Worm (Caenorhabditis elegans) whole organism, L4 larva: Measurements from ENCODE around the gene scav-2.
A peak's percentile ranks its signal among the peaks of the same experiment; 100 is the strongest.

ENCODE experiments used
- F10B5.3 ChIP-seq: sonication (generic microtip); optimal IDR thresholded peaks from 2 replicates; lab custom pipeline; 2016; ENCODE audit warnings: mild to moderate bottlenecking, missing genetic modification characterization, missing compliant biosample characterization
- F26F4.8 ChIP-seq: fragments of 200-800 bp; sonication (Bioruptor generic); conservative IDR thresholded peaks from 2 replicates; pipeline ENCODE4 v1.3.6; 2022; ENCODE audit warnings: missing genetic modification characterization, missing compliant biosample characterization
- F37D6.2 ChIP-seq: sonication (generic microtip); optimal IDR thresholded peaks from 2 replicates; lab custom pipeline; 2016; ENCODE audit warnings: mild to moderate bottlenecking, missing genetic modification characterization, missing compliant biosample characterization
- F49E8.2 ChIP-seq: sonication (generic microtip); optimal IDR thresholded peaks from 2 replicates; lab custom pipeline; 2016; ENCODE audit warnings: missing compliant biosample characterization, mild to moderate bottlenecking, missing genetic modification characterization, borderline replicate concordance
- T26A8.4 ChIP-seq: fragments of 200-800 bp; sonication (Bioruptor generic); IDR thresholded peaks from 2 replicates; pipeline ENCODE4 v1.3.6; 2022; ENCODE audit warnings: missing genetic modification characterization, missing compliant biosample characterization
- Y105C5A.15 ChIP-seq: fragments of 200-800 bp; sonication (Bioruptor generic); IDR thresholded peaks from 2 replicates; pipeline ENCODE4 v1.3.6; 2022; ENCODE audit warnings: missing genetic modification characterization, missing compliant biosample characterization
- Y5F2A.4 ChIP-seq: fragments of 200-800 bp; sonication (Bioruptor generic); optimal IDR thresholded peaks from 2 replicates; lab custom pipeline; 2018; ENCODE audit warnings: mild to moderate bottlenecking, missing genetic modification characterization, missing compliant biosample characterization
- ZK337.2 ChIP-seq: fragments of 200-800 bp; sonication (Bioruptor generic); IDR thresholded peaks from 2 replicates; pipeline ENCODE4 v1.3.6; 2022; ENCODE audit warnings: missing genetic modification reagents, missing genetic modification characterization, missing compliant biosample characterization
- ZK546.5 ChIP-seq, 2 experiments: sonication (generic microtip); optimal IDR thresholded peaks; 2 replicates each; lab custom pipeline; 2017; ENCODE audit warnings: missing biosample characterization in 2 of 2, missing genetic modification characterization in 2 of 2
- aha-1 ChIP-seq: fragments of 150-350 bp; peaks from one replicate; lab custom pipeline; 2014; ENCODE audit warnings: missing biosample characterization, missing genetic modification characterization
- arid-1 ChIP-seq: fragments of 200-800 bp; sonication (Bioruptor generic); conservative IDR thresholded peaks from 2 replicates; pipeline ENCODE4 v1.3.6; 2022; ENCODE audit warnings: missing genetic modification reagents, missing genetic modification characterization, missing compliant biosample characterization
- attf-4 ChIP-seq: sonication (generic microtip); optimal IDR thresholded peaks from 3 replicates; lab custom pipeline; 2017; ENCODE audit warnings: missing biosample characterization, missing genetic modification characterization
- ceh-28 ChIP-seq: fragments of 150-350 bp; optimal IDR thresholded peaks from 2 replicates; lab custom pipeline; 2014; ENCODE audit warnings: missing biosample characterization, missing genetic modification reagents, missing genetic modification characterization
- ceh-44 ChIP-seq: fragments of 200-800 bp; sonication (Bioruptor generic); IDR thresholded peaks from 2 replicates; pipeline ENCODE4 v1.3.6; 2022; ENCODE audit warnings: missing genetic modification reagents, missing genetic modification characterization, missing compliant biosample characterization
- ceh-82 ChIP-seq: sonication (generic microtip); optimal IDR thresholded peaks from 2 replicates; lab custom pipeline; 2017; ENCODE audit warnings: missing biosample characterization, missing genetic modification characterization
- cey-2 ChIP-seq: sonication (generic microtip); optimal IDR thresholded peaks from 3 replicates; lab custom pipeline; 2017; ENCODE audit warnings: missing genetic modification characterization, mild to moderate bottlenecking, missing compliant biosample characterization, antibody characterized with exemption, borderline replicate concordance; ENCODE audit not compliant: insufficient read depth
- daf-19 ChIP-seq: fragments of 200-800 bp; sonication (Bioruptor generic); conservative IDR thresholded peaks from 2 replicates; pipeline ENCODE4 v1.3.6; 2022; ENCODE audit warnings: missing genetic modification characterization, missing compliant biosample characterization
- daf-8 ChIP-seq: fragments of 200-800 bp; sonication (Bioruptor generic); IDR thresholded peaks from 2 replicates; pipeline ENCODE4 v1.3.6; 2022; ENCODE audit warnings: missing genetic modification characterization, missing compliant biosample characterization
- dmd-6 ChIP-seq: fragments of 200-800 bp; sonication (Bioruptor generic); IDR thresholded peaks from 2 replicates; pipeline ENCODE4 v1.3.6; 2022; ENCODE audit warnings: missing genetic modification reagents, missing genetic modification characterization, missing compliant biosample characterization
- dmd-8 ChIP-seq: fragments of 200-800 bp; sonication (Bioruptor generic); IDR thresholded peaks from 2 replicates; pipeline ENCODE4 v1.3.6; 2022; ENCODE audit warnings: missing genetic modification characterization, missing compliant biosample characterization
- egl-27 ChIP-seq: sonication (generic microtip); optimal IDR thresholded peaks from 3 replicates; lab custom pipeline; 2017; ENCODE audit warnings: missing biosample characterization, missing genetic modification reagents, missing genetic modification characterization
- egl-43 ChIP-seq: fragments of 200-800 bp; sonication (Bioruptor generic); IDR thresholded peaks from 2 replicates; pipeline ENCODE4 v1.3.6; 2022; ENCODE audit warnings: missing genetic modification reagents, missing genetic modification characterization, missing compliant biosample characterization
- fkh-10 ChIP-seq: fragments of 150-350 bp; optimal IDR thresholded peaks from 2 replicates; lab custom pipeline; 2014; ENCODE audit warnings: missing biosample characterization, missing genetic modification reagents, missing genetic modification characterization
- hlh-11 ChIP-seq: fragments of 200-800 bp; sonication (Bioruptor generic); optimal IDR thresholded peaks from 2 replicates; lab custom pipeline; 2018; ENCODE audit warnings: mild to moderate bottlenecking, missing genetic modification characterization, missing compliant biosample characterization
- hmg-1.1 ChIP-seq: fragments of 200-800 bp; sonication (Bioruptor generic); IDR thresholded peaks from 2 replicates; pipeline ENCODE4 v1.3.6; 2022; ENCODE audit warnings: missing genetic modification reagents, missing genetic modification characterization, missing compliant biosample characterization
- jun-1 ChIP-seq: fragments of 150-350 bp; optimal IDR thresholded peaks from 2 replicates; lab custom pipeline; 2014; ENCODE audit warnings: missing biosample characterization, missing genetic modification reagents, missing genetic modification characterization
- lim-7 ChIP-seq: fragments of 200-800 bp; sonication (Bioruptor generic); IDR thresholded peaks from 2 replicates; pipeline ENCODE4 v1.3.6; 2022; ENCODE audit warnings: missing genetic modification characterization, missing compliant biosample characterization
- lin-1 ChIP-seq: fragments of 200-800 bp; sonication (Bioruptor generic); IDR thresholded peaks from 2 replicates; pipeline ENCODE4 v1.3.6; 2022; ENCODE audit warnings: missing genetic modification reagents, missing genetic modification characterization, missing compliant biosample characterization
- lin-15B ChIP-seq: fragments of 150-350 bp; sonication (generic microtip); optimal IDR thresholded peaks from 3 replicates; lab custom pipeline; 2014; ENCODE audit warnings: missing biosample characterization, missing genetic modification characterization
- lin-29 ChIP-seq: fragments of 200-800 bp; sonication (Bioruptor generic); IDR thresholded peaks from 2 replicates; pipeline ENCODE4 v1.3.6; 2022; ENCODE audit warnings: missing genetic modification reagents, missing genetic modification characterization, missing compliant biosample characterization
- lin-39 ChIP-seq: fragments of 150-350 bp; optimal IDR thresholded peaks from 2 replicates; lab custom pipeline; 2014; ENCODE audit warnings: missing biosample characterization, missing genetic modification reagents, missing genetic modification characterization
- mep-1 ChIP-seq: fragments of 150-350 bp; sonication (generic microtip); optimal IDR thresholded peaks from 3 replicates; lab custom pipeline; 2014; ENCODE audit warnings: missing biosample characterization, missing genetic modification characterization
- mxl-2 ChIP-seq: fragments of 200-800 bp; sonication (Bioruptor generic); conservative IDR thresholded peaks from 2 replicates; pipeline ENCODE4 v1.3.6; 2022; ENCODE audit warnings: missing genetic modification reagents, missing genetic modification characterization, missing compliant biosample characterization
- nhr-10 ChIP-seq: fragments of 150-350 bp; optimal IDR thresholded peaks from 2 replicates; lab custom pipeline; 2014; ENCODE audit warnings: missing biosample characterization, missing genetic modification characterization
- nhr-11 ChIP-seq: fragments of 150-350 bp; optimal IDR thresholded peaks from 2 replicates; lab custom pipeline; 2014; ENCODE audit warnings: missing biosample characterization, missing genetic modification characterization
- nhr-111 ChIP-seq: fragments of 200-800 bp; sonication (Bioruptor generic); optimal IDR thresholded peaks from 2 replicates; lab custom pipeline; 2018; ENCODE audit warnings: mild to moderate bottlenecking, missing genetic modification characterization, missing compliant biosample characterization
- nhr-237 ChIP-seq: sonication (generic microtip); optimal IDR thresholded peaks from 2 replicates; lab custom pipeline; 2017; ENCODE audit warnings: missing biosample characterization, missing genetic modification characterization
- nhr-28 ChIP-seq: fragments of 150-350 bp; optimal IDR thresholded peaks from 2 replicates; lab custom pipeline; 2014; ENCODE audit warnings: missing biosample characterization, missing genetic modification characterization
- nhr-6 ChIP-seq: fragments of 150-350 bp; optimal IDR thresholded peaks from 2 replicates; lab custom pipeline; 2014; ENCODE audit warnings: missing biosample characterization, missing genetic modification characterization
- nhr-76 ChIP-seq: fragments of 150-350 bp; optimal IDR thresholded peaks from 2 replicates; lab custom pipeline; 2014; ENCODE audit warnings: missing biosample characterization, missing genetic modification characterization
- php-3 ChIP-seq: fragments of 200-800 bp; sonication (Bioruptor generic); IDR thresholded peaks from 2 replicates; pipeline ENCODE4 v1.3.6; 2022; ENCODE audit warnings: missing genetic modification reagents, missing genetic modification characterization, missing compliant biosample characterization
- saeg-2 ChIP-seq: fragments of 200-800 bp; sonication (Bioruptor generic); IDR thresholded peaks from 2 replicates; pipeline ENCODE4 v1.3.6; 2022; ENCODE audit warnings: missing genetic modification reagents, missing genetic modification characterization, missing compliant biosample characterization
- set-16 ChIP-seq: fragments of 200-800 bp; sonication (Bioruptor generic); IDR thresholded peaks from 2 replicates; pipeline ENCODE4 v1.3.6; 2022; ENCODE audit warnings: missing genetic modification reagents, missing genetic modification characterization, missing compliant biosample characterization
- skn-1 ChIP-seq: fragments of 150-350 bp; optimal IDR thresholded peaks from 2 replicates; lab custom pipeline; 2014; ENCODE audit warnings: missing biosample characterization, missing genetic modification characterization
- spr-1 ChIP-seq: sonication (generic microtip); optimal IDR thresholded peaks from 2 replicates; lab custom pipeline; 2016; ENCODE audit warnings: mild to moderate bottlenecking, missing genetic modification characterization, missing compliant biosample characterization
- tag-97 ChIP-seq: fragments of 200-800 bp; sonication (Bioruptor generic); IDR thresholded peaks from 2 replicates; pipeline ENCODE4 v1.3.6; 2022; ENCODE audit warnings: missing genetic modification characterization, missing compliant biosample characterization
- tra-1 ChIP-seq: fragments of 200-800 bp; sonication (Bioruptor generic); IDR thresholded peaks from 2 replicates; pipeline ENCODE4 v1.3.6; 2022; ENCODE audit warnings: missing genetic modification reagents, missing genetic modification characterization, missing compliant biosample characterization
- unc-39 ChIP-seq: sonication (generic microtip); optimal IDR thresholded peaks from 2 replicates; lab custom pipeline; 2017; ENCODE audit warnings: missing biosample characterization, missing genetic modification characterization
- vab-7 ChIP-seq: fragments of 200-800 bp; sonication (Bioruptor generic); IDR thresholded peaks from 2 replicates; pipeline ENCODE4 v1.3.6; 2022; ENCODE audit warnings: missing genetic modification reagents, missing genetic modification characterization, missing compliant biosample characterization
- zfp-3 ChIP-seq: fragments of 200-800 bp; sonication (Bioruptor generic); conservative IDR thresholded peaks from 2 replicates; pipeline ENCODE4 v1.3.6; 2022; ENCODE audit warnings: missing genetic modification reagents, missing genetic modification characterization, missing compliant biosample characterization
- zip-2 ChIP-seq: fragments of 150-350 bp; optimal IDR thresholded peaks from 2 replicates; lab custom pipeline; 2014; ENCODE audit warnings: missing biosample characterization, missing genetic modification characterization
- ztf-11 ChIP-seq: fragments of 150-350 bp; optimal IDR thresholded peaks from 2 replicates; lab custom pipeline; 2014; ENCODE audit warnings: missing biosample characterization, missing genetic modification characterization
- ztf-7 ChIP-seq: fragments of 150-350 bp; optimal IDR thresholded peaks from 2 replicates; lab custom pipeline; 2014; ENCODE audit warnings: missing biosample characterization, missing genetic modification characterization

The scav-2 gene

ce11 chrIII:13527424-13528097 is 27.6 kb downstream of the scav-2 start, which contains the start of gene lron-13:
lron-13 (plus strand) TSS chrIII:13527438.
- no peak; the same call in 1 of the 2 replicates for TF ChIP-seq set-16
- no peak for TF ChIP-seq zfp-3 (GFP tag; lab: Robert Waterston, UW)
- TF ChIP-seq F10B5.3 (tag; lab: Kevin White, UChicago): no peak
- TF ChIP-seq jun-1 (tag; lab: Kevin White, UChicago): no peak
- no peak for TF ChIP-seq egl-27
- TF ChIP-seq ztf-11 (tag; lab: Kevin White, UChicago): no peak
- TF ChIP-seq hmg-1.1 (GFP tag; lab: Robert Waterston, UW): no peak
- TF ChIP-seq F37D6.2 (tag; lab: Kevin White, UChicago): no peak
- no peak for TF ChIP-seq nhr-10 (tag; lab: Kevin White, UChicago)
- TF ChIP-seq tra-1: no peak
- no peak for TF ChIP-seq F49E8.2 (tag; lab: Kevin White, UChicago)
- no peak for TF ChIP-seq cey-2
- TF ChIP-seq ztf-7 (tag; lab: Kevin White, UChicago): no peak
- TF ChIP-seq Y5F2A.4 (GFP tag; lab: Kevin White, UChicago): no peak
- TF ChIP-seq egl-43 (GFP tag; lab: Robert Waterston, UW): no peak
- no peak for TF ChIP-seq saeg-2
- no peak for TF ChIP-seq zip-2 (tag; lab: Kevin White, UChicago)
- TF ChIP-seq nhr-76 (tag; lab: Kevin White, UChicago): no peak
- TF ChIP-seq ZK546.5 (tag; optimal IDR thresholded peaks at IDR 0.05; lab: Kevin White, UChicago): no peak
- TF ChIP-seq lin-39 (tag; lab: Kevin White, UChicago): no peak
- no peak for TF ChIP-seq ceh-82 (tag; lab: Kevin White, UChicago)
- no peak for TF ChIP-seq ceh-28 (tag; lab: Kevin White, UChicago)
- TF ChIP-seq unc-39 (tag; lab: Kevin White, UChicago): no peak
- TF ChIP-seq spr-1: no peak
- no peak for TF ChIP-seq tag-97 (GFP tag; lab: Robert Waterston, UW)
- TF ChIP-seq php-3 (GFP tag; lab: Robert Waterston, UW): no peak
- TF ChIP-seq T26A8.4: no peak
- TF ChIP-seq skn-1 (tag; lab: Kevin White, UChicago): no peak
- peak; percentile 37 for TF ChIP-seq dmd-6 (GFP tag; lab: Robert Waterston, UW)
- TF ChIP-seq arid-1: 0 out of 2 replicates have a peak, but pooled peaks have one; percentile 7
- no peak for TF ChIP-seq nhr-111 (GFP tag; lab: Kevin White, UChicago)
- TF ChIP-seq F26F4.8 (GFP tag; lab: Robert Waterston, UW): no peak
- TF ChIP-seq Y105C5A.15 (GFP tag; lab: Robert Waterston, UW): no peak
- peak; percentile 36 for TF ChIP-seq hlh-11 (tag; lab: Kevin White, UChicago)
- no peak for TF ChIP-seq ceh-44
- no peak for TF ChIP-seq fkh-10
- TF ChIP-seq mep-1 (tag; lab: Kevin White, UChicago): no peak
- TF ChIP-seq lin-29 (GFP tag; lab: Robert Waterston, UW): no peak
- no peak for TF ChIP-seq daf-8 (GFP tag; lab: Robert Waterston, UW)
- no peak for TF ChIP-seq attf-4 (tag; lab: Kevin White, UChicago)
- no peak for TF ChIP-seq daf-19 (GFP tag; lab: Robert Waterston, UW)
- TF ChIP-seq vab-7 (GFP tag; lab: Robert Waterston, UW): no peak
- TF ChIP-seq dmd-8 (GFP tag; lab: Robert Waterston, UW): no peak
- TF ChIP-seq lim-7 (GFP tag; lab: Robert Waterston, UW): no peak
- no peak for TF ChIP-seq lin-1 (GFP tag; lab: Robert Waterston, UW)
- TF ChIP-seq nhr-28 (tag; lab: Kevin White, UChicago): peak; percentile 68
- no peak for TF ChIP-seq nhr-11
- TF ChIP-seq ZK337.2 (GFP tag; lab: Robert Waterston, UW): no peak
- no peak for TF ChIP-seq mxl-2 (GFP tag; lab: Robert Waterston, UW)
- no peak for TF ChIP-seq nhr-237 (tag; lab: Kevin White, UChicago)
- TF ChIP-seq nhr-6: no peak
- TF ChIP-seq aha-1 (tag; lab: Kevin White, UChicago): peak; percentile 91
- TF ChIP-seq lin-15B (tag; lab: Kevin White, UChicago): no peak
